Worm (Caenorhabditis elegans) whole organism, young adult: ENCODE measurements around the gene K02A6.1.

ENCODE experiments used
- dpl-1 ChIP-seq: fragments of 150-350 bp; optimal IDR thresholded peaks from 2 replicates; lab custom pipeline; 2014; ENCODE audit warnings: missing biosample characterization, missing genetic modification reagents, missing genetic modification characterization
- hlh-26 ChIP-seq: fragments of 200-800 bp; sonication (Bioruptor generic); conservative IDR thresholded peaks from 2 replicates; pipeline ENCODE4 v1.3.6; 2022; ENCODE audit warnings: missing genetic modification reagents, missing genetic modification characterization, missing compliant biosample characterization
- lsl-1 ChIP-seq: fragments of 200-800 bp; sonication (Bioruptor generic); optimal IDR thresholded peaks from 2 replicates; lab custom pipeline; 2018; ENCODE audit warnings: mild to moderate bottlenecking, missing genetic modification characterization, moderate library complexity, missing compliant biosample characterization
- snpc-4 ChIP-seq, 5 experiments: fragments of 150-350 bp in 1 of 5; sonication (generic microtip) in 4 of 5; optimal IDR thresholded peaks; 2 replicates each; lab custom pipeline; 2014 to 2018; ENCODE audit warnings: missing genetic modification characterization in 5 of 5, missing biosample characterization in 3 of 5, antibody characterized with exemption in 2 of 5, mild to moderate bottlenecking in 2 of 5, missing compliant biosample characterization in 2 of 5, missing genotype in 2 of 5, moderate library complexity in 2 of 5, missing genetic modification reagents in 1 of 5
- tlf-1 ChIP-seq: fragments of 200-800 bp; sonication (Bioruptor generic); optimal IDR thresholded peaks from 2 replicates; lab custom pipeline; 2018; ENCODE audit warnings: mild to moderate bottlenecking, missing genetic modification characterization, missing compliant biosample characterization
- unc-62 ChIP-seq: fragments of 150-350 bp; optimal IDR thresholded peaks from 2 replicates; lab custom pipeline; 2014; ENCODE audit warnings: missing biosample characterization, missing genetic modification reagents, missing genetic modification characterization

ce11 chrX:8203684-8204083 lies 15.8 kb upstream of the K02A6.1 start, which contains the start of gene C17H11.6:
- TF ChIP-seq hlh-26 (GFP tag; lab: Robert Waterston, UW) = no peak
- no peak for TF ChIP-seq dpl-1
- no peak for TF ChIP-seq tlf-1 (GFP tag; lab: Kevin White, UChicago)
- TF ChIP-seq lsl-1 (GFP tag; lab: Kevin White, UChicago) = no peak
- TF ChIP-seq snpc-4 (GFP tag; optimal IDR thresholded peaks at IDR 0.05; lab: Kevin White, UChicago) = no peak
- TF ChIP-seq snpc-4 (tag; optimal IDR thresholded peaks at IDR 0.05; lab: Kevin White, UChicago) = no peak
- no peak for TF ChIP-seq unc-62
